Worm (Caenorhabditis elegans) whole organism, L4 larva: ENCODE measurements around the gene Y73C8B.1.

Experiments used
- ZK337.2 ChIP-seq: fragments of 200-800 bp; sonication (Bioruptor generic); IDR thresholded peaks from 2 replicates; pipeline ENCODE4 v1.3.6; 2022; ENCODE audit warnings: missing genetic modification reagents, missing genetic modification characterization, missing compliant biosample characterization
- aha-1 ChIP-seq: fragments of 150-350 bp; peaks from one replicate; lab custom pipeline; 2014; ENCODE audit warnings: missing biosample characterization, missing genetic modification characterization
- egl-43 ChIP-seq: fragments of 200-800 bp; sonication (Bioruptor generic); IDR thresholded peaks from 2 replicates; pipeline ENCODE4 v1.3.6; 2022; ENCODE audit warnings: missing genetic modification reagents, missing genetic modification characterization, missing compliant biosample characterization
- hmg-1.1 ChIP-seq: fragments of 200-800 bp; sonication (Bioruptor generic); IDR thresholded peaks from 2 replicates; pipeline ENCODE4 v1.3.6; 2022; ENCODE audit warnings: missing genetic modification reagents, missing genetic modification characterization, missing compliant biosample characterization
- mdl-1 ChIP-seq, 2 experiments: fragments of 150-350 bp in 1 of 2; sonication (generic microtip) in 1 of 2; optimal IDR thresholded peaks; 2 replicates each; lab custom pipeline; 2014 to 2017; ENCODE audit warnings: missing biosample characterization in 2 of 2, missing genetic modification characterization in 2 of 2
- nhr-11 ChIP-seq: fragments of 150-350 bp; optimal IDR thresholded peaks from 2 replicates; lab custom pipeline; 2014; ENCODE audit warnings: missing biosample characterization, missing genetic modification characterization
- nhr-237 ChIP-seq: sonication (generic microtip); optimal IDR thresholded peaks from 2 replicates; lab custom pipeline; 2017; ENCODE audit warnings: missing biosample characterization, missing genetic modification characterization
- nhr-28 ChIP-seq: fragments of 150-350 bp; optimal IDR thresholded peaks from 2 replicates; lab custom pipeline; 2014; ENCODE audit warnings: missing biosample characterization, missing genetic modification characterization
- sdz-12 ChIP-seq: fragments of 200-800 bp; sonication (Bioruptor generic); optimal IDR thresholded peaks from 2 replicates; lab custom pipeline; 2018; ENCODE audit warnings: mild to moderate bottlenecking, missing genetic modification characterization, missing compliant biosample characterization
- skn-1 ChIP-seq: fragments of 150-350 bp; optimal IDR thresholded peaks from 2 replicates; lab custom pipeline; 2014; ENCODE audit warnings: missing biosample characterization, missing genetic modification characterization
- snpc-4 ChIP-seq: fragments of 150-350 bp; optimal IDR thresholded peaks from 2 replicates; lab custom pipeline; 2014; ENCODE audit warnings: missing biosample characterization, missing genetic modification characterization
- spr-1 ChIP-seq: sonication (generic microtip); optimal IDR thresholded peaks from 2 replicates; lab custom pipeline; 2016; ENCODE audit warnings: mild to moderate bottlenecking, missing genetic modification characterization, missing compliant biosample characterization
- unc-39 ChIP-seq: sonication (generic microtip); optimal IDR thresholded peaks from 2 replicates; lab custom pipeline; 2017; ENCODE audit warnings: missing biosample characterization, missing genetic modification characterization

ce11 chrV:3218604-3219003 lies 21.9 kb upstream of the Y73C8B.1 start:
- TF ChIP-seq egl-43 (GFP tag; lab: Robert Waterston, UW) (no peak), sdz-12 (no peak), unc-39 (tag; lab: Kevin White, UChicago) (no peak), nhr-237 (tag; lab: Kevin White, UChicago) (no peak), hmg-1.1 (GFP tag; lab: Robert Waterston, UW) (no peak), spr-1 (tag; lab: Kevin White, UChicago) (no peak), skn-1 (no peak), nhr-11 (no peak), ZK337.2 (no peak), nhr-28 (tag; lab: Kevin White, UChicago) (no peak), aha-1 (tag; lab: Kevin White, UChicago) (no peak), snpc-4 (tag; lab: Kevin White, UChicago) (no peak), mdl-1 (tag; optimal IDR thresholded peaks at IDR 0.05; lab: Kevin White, UChicago) (no peak)
